Worm (Caenorhabditis elegans) whole organism, midembryonic: ENCODE measurements around the gene efn-4.

Experiments used
- T22C8.4 ChIP-seq: fragments of 200-800 bp; sonication (Bioruptor generic); IDR thresholded peaks from 2 replicates; pipeline ENCODE4 v1.3.6; 2022; ENCODE audit warnings: missing genetic modification characterization, missing compliant biosample characterization
- cog-1 ChIP-seq: sonication (generic microtip); optimal IDR thresholded peaks from 2 replicates; lab custom pipeline; 2016; ENCODE audit warnings: missing genetic modification characterization, missing compliant biosample characterization
- flt-1 ChIP-seq: fragments of 200-800 bp; sonication (Bioruptor generic); IDR thresholded peaks from 2 replicates; pipeline ENCODE4 v1.3.6; 2022; ENCODE audit warnings: missing genetic modification characterization, missing compliant biosample characterization
- klf-2 ChIP-seq: fragments of 200-800 bp; sonication (Bioruptor generic); conservative IDR thresholded peaks from 2 replicates; pipeline ENCODE4 v1.3.6; 2022; ENCODE audit warnings: missing genetic modification reagents, missing genetic modification characterization, missing compliant biosample characterization
- med-1 ChIP-seq: sonication (generic microtip); optimal IDR thresholded peaks from 2 replicates; lab custom pipeline; 2017; ENCODE audit warnings: missing genetic modification characterization, mild to moderate bottlenecking, missing compliant biosample characterization, antibody characterized with exemption, missing genetic modification reagents; ENCODE audit not compliant: insufficient read depth
- ref-1 ChIP-seq: fragments of 200-800 bp; sonication (Bioruptor generic); conservative IDR thresholded peaks from 2 replicates; pipeline ENCODE4 v1.3.6; 2022; ENCODE audit warnings: missing genetic modification reagents, missing genetic modification characterization, missing compliant biosample characterization
- tab-1 ChIP-seq: fragments of 200-800 bp; sonication (Bioruptor generic); IDR thresholded peaks from 2 replicates; pipeline ENCODE4 v1.3.6; 2022; ENCODE audit warnings: missing genetic modification characterization, missing compliant biosample characterization
- ztf-23 ChIP-seq: fragments of 200-800 bp; sonication (Bioruptor generic); IDR thresholded peaks from 2 replicates; pipeline ENCODE4 v1.3.6; 2022; ENCODE audit warnings: missing genetic modification reagents, missing genetic modification characterization, missing compliant biosample characterization
- ztf-29 ChIP-seq: fragments of 200-800 bp; sonication (Bioruptor generic); IDR thresholded peaks from 2 replicates; pipeline ENCODE4 v1.3.6; 2022; ENCODE audit warnings: missing genetic modification reagents, missing genetic modification characterization, missing compliant biosample characterization

Gene efn-4

ce11 chrIV:606055-606454 lies 47.0 kb downstream of the efn-4 start, which contains the start of gene inx-18:
Gene inx-18 (plus strand): TSS chrIV:606355.
- TF ChIP-seq tab-1 (GFP tag; lab: Robert Waterston, UW) = no peak
- no peak for TF ChIP-seq ref-1 (GFP tag; lab: Robert Waterston, UW)

DNA sequence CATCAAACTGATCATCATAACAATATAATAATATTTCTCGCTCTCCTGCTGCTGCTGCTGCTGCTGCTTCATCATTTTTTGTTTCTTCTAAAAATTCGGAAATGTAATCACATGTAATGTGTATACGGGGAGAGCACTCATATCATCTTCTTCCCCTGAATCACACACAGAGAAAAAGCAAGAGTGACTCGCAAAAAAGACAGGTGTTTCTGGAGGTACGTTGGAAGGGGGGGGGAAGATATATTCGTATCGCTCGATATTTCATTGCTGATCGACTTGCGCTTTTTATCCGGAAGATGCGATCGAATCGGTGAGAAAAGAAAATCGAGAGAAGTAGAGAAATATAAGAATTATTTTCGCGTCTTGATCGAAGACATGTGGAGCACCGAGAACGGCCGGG lies 48.6 kb downstream of the efn-4 start:
- TF ChIP-seq flt-1 (GFP tag; lab: Robert Waterston, UW) (no peak), cog-1 (tag; lab: Kevin White, UChicago) (no peak), ztf-29 (no peak), tab-1 (GFP tag; lab: Robert Waterston, UW) (no peak), ztf-23 (GFP tag; lab: Robert Waterston, UW) (no peak), klf-2 (GFP tag; lab: Robert Waterston, UW) (no peak), med-1 (GFP tag; lab: Kevin White, UChicago) (no peak), ref-1 (GFP tag; lab: Robert Waterston, UW) (no peak), T22C8.4 (GFP tag; lab: Robert Waterston, UW) (no peak)

- TF ChIP-seq cog-1 (tag; lab: Kevin White, UChicago) (no peak), ztf-23 (GFP tag; lab: Robert Waterston, UW) (no peak), med-1 (GFP tag; lab: Kevin White, UChicago) (no peak), ztf-29 (no peak), ref-1 (GFP tag; lab: Robert Waterston, UW) (no peak), tab-1 (GFP tag; lab: Robert Waterston, UW) (no peak), flt-1 (GFP tag; lab: Robert Waterston, UW) (no peak), T22C8.4 (GFP tag; lab: Robert Waterston, UW) (no peak), klf-2 (GFP tag; lab: Robert Waterston, UW) (no peak)
Observed at ce11 chrIV:613155-613554, 54.1 kb downstream of the efn-4 start.

- TF ChIP-seq med-1 (GFP tag; lab: Kevin White, UChicago) (no peak), tab-1 (GFP tag; lab: Robert Waterston, UW) (no peak), ztf-23 (GFP tag; lab: Robert Waterston, UW) (no peak), ref-1 (GFP tag; lab: Robert Waterston, UW) (no peak), flt-1 (GFP tag; lab: Robert Waterston, UW) (no peak), ztf-29 (no peak), cog-1 (tag; lab: Kevin White, UChicago) (no peak), klf-2 (GFP tag; lab: Robert Waterston, UW) (no peak), T22C8.4 (GFP tag; lab: Robert Waterston, UW) (no peak)
Observed at ce11 chrIV:615244-615643, 56.2 kb downstream of the efn-4 start, which contains the start of gene C18H7.1. Gene C18H7.1 (plus strand): TSS chrIV:615544.
